Fruit fly (Drosophila melanogaster): Measurements from ENCODE around the gene CG13033.

- TF ChIP-seq OdsH (GFP tag; optimal IDR thresholded peaks at IDR 0.05) (no peak), h (GFP tag; optimal IDR thresholded peaks at IDR 0.05) (no peak), N (GFP tag; optimal IDR thresholded peaks at IDR 0.05) (no peak)
Measured at dm6 chr3L:16571014-16571738, 25.7 kb upstream of the CG13033 start.

Measured in whole organism, wandering third instar larva.